Fruit fly (Drosophila melanogaster): Measurements from ENCODE around the gene CG7079.

CG7079 gene

dm6 chr3R:21071943-21072500 lies 23.4 kb upstream of the CG7079 start:
- no peak for TF ChIP-seq eg (GFP tag; IDR thresholded peaks at IDR 0.05)
- no peak for TF ChIP-seq Hr38 (GFP tag; optimal IDR thresholded peaks at IDR 0.05)
- TF ChIP-seq CG1621 (tag; optimal IDR thresholded peaks at IDR 0.05), result no peak
- no peak for TF ChIP-seq CG6276 (GFP tag; optimal IDR thresholded peaks at IDR 0.05)
- TF ChIP-seq CG9139 (GFP tag; optimal IDR thresholded peaks at IDR 0.05), result no peak
- no peak for TF ChIP-seq fd85E (GFP tag; optimal IDR thresholded peaks at IDR 0.05)
- no peak for TF ChIP-seq CG31627 (GFP tag; optimal IDR thresholded peaks at IDR 0.05)
- TF ChIP-seq CG3919 (GFP tag; optimal IDR thresholded peaks at IDR 0.05), result no peak
- no peak for TF ChIP-seq Sox14 (GFP tag; optimal IDR thresholded peaks at IDR 0.05)
- TF ChIP-seq CG16779 (tag; optimal IDR thresholded peaks at IDR 0.05), result no peak
- no peak for TF ChIP-seq fkh (GFP tag; optimal IDR thresholded peaks at IDR 0.05)
- TF ChIP-seq Blimp-1 (GFP tag; optimal IDR thresholded peaks at IDR 0.05), result no peak
- no peak for TF ChIP-seq Ets96B (tag; optimal IDR thresholded peaks at IDR 0.05)
- no peak for TF ChIP-seq fd59A (GFP tag; optimal IDR thresholded peaks at IDR 0.05)
- TF ChIP-seq CG15336 (GFP tag; IDR thresholded peaks at IDR 0.05), result no peak
- TF ChIP-seq OdsH (GFP tag; optimal IDR thresholded peaks at IDR 0.05), result no peak
- no peak for TF ChIP-seq CG10669 (GFP tag; optimal IDR thresholded peaks at IDR 0.05)
- no peak for TF ChIP-seq Ets21C (GFP tag; optimal IDR thresholded peaks at IDR 0.05)
- no peak for TF ChIP-seq dac (GFP tag; optimal IDR thresholded peaks at IDR 0.05)
- TF ChIP-seq ss (GFP tag; optimal IDR thresholded peaks at IDR 0.05), result no peak

- TF ChIP-seq acj6 (GFP tag; optimal IDR thresholded peaks at IDR 0.05), result no peak
Measured at dm6 chr3R:21071312-21071711, 22.7 kb upstream of the CG7079 start.

dm6 chr3R:21069742-21070141 lies 21.1 kb upstream of the CG7079 start:
- TF ChIP-seq pdm3 (GFP tag; optimal IDR thresholded peaks at IDR 0.05) (no peak), net (GFP tag; optimal IDR thresholded peaks at IDR 0.05) (no peak), CG1621 (tag; optimal IDR thresholded peaks at IDR 0.05) (no peak), Hr38 (GFP tag; optimal IDR thresholded peaks at IDR 0.05) (no peak), CG11762 (GFP tag; optimal IDR thresholded peaks at IDR 0.05; ENCODE audit: insufficient read depth) (no peak), Hr4 (GFP tag; optimal IDR thresholded peaks at IDR 0.05) (no peak), Gug (GFP tag; IDR thresholded peaks at IDR 0.05) (no peak), Eip78C (GFP tag) (no peak), CG10669 (GFP tag; optimal IDR thresholded peaks at IDR 0.05) (no peak), Hr39 (GFP tag; optimal IDR thresholded peaks at IDR 0.05) (no peak), Sox14 (GFP tag; optimal IDR thresholded peaks at IDR 0.05) (no peak), CG34406 (GFP tag; optimal IDR thresholded peaks at IDR 0.05) (no peak), CG4318 (GFP tag; optimal IDR thresholded peaks at IDR 0.05) (no peak)

DNA sequence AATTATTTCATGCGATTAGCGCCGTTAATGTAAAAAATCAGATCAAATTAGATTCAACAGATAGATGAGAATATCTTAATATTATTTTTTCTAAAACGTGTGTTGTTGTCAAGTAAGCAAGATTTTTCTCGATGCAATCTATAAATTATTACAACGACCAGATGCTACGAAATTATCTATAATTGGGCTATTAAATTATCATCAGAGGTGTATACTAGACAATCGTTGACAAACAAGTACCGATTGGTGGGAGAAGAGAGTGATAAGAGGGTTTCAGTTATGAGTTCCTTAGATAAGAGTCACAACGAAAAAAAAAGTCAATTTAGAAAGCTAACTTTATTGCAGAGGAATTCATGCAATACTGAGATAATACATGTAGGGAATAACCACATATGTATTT lies 18.9 kb upstream of the CG7079 start:
- TF ChIP-seq CG6163 (GFP tag; IDR thresholded peaks at IDR 0.05) (no peak), spab (GFP tag; optimal IDR thresholded peaks at IDR 0.05) (no peak), fd85E (GFP tag; optimal IDR thresholded peaks at IDR 0.05) (no peak), vri (GFP tag; optimal IDR thresholded peaks at IDR 0.05) (peak; percentile 65)

DNA sequence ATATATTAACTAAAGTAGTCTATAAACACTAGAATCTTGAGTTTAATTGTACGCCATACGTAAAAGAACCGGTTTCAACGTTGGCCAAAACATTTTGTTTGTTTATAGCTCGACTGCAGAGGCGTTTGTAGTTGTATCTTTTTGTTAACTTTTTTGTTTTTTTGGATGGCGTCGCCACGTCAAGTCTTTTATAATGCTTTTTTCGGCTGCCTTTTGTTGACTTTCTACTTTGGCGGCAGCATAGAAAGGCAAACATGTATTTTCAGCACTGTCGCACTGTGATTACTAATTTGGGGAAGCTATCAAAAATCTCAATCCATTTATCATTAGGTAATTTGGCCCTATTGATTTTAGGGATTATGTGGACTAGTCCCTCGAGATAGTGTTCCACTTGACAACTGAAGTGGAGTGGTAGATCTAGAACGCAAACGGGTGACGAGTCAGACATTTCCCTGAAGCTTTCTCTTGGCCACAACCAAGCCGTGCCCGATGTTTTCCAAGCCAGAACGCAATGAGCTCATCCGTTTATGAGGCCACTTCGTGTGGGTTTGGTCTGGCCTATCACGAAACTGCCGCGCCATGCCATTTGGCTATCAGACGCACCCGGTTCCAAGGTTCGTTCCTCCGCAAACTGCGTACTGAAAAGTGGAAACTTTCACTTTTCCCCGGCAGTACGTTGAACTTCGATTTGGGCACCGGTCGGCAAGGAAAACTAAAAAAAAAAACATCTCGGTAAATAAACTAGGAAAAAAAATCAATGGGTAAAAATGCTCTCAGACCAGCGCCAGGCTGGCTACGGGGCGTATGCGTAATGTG lies 18.0 kb upstream of the CG7079 start:
- no peak for TF ChIP-seq CG6854 (GFP tag; optimal IDR thresholded peaks at IDR 0.05)
- TF ChIP-seq vri (GFP tag; optimal IDR thresholded peaks at IDR 0.05), result no peak
- TF ChIP-seq Eip78C (GFP tag), result peak; percentile 46
- peak; percentile 71 for TF ChIP-seq fkh (GFP tag; optimal IDR thresholded peaks at IDR 0.05)
- no peak for TF ChIP-seq CG10631 (GFP tag; optimal IDR thresholded peaks at IDR 0.05)
- no peak for TF ChIP-seq CG6163 (GFP tag; IDR thresholded peaks at IDR 0.05)
- TF ChIP-seq CG9139 (GFP tag; optimal IDR thresholded peaks at IDR 0.05), result no peak
- no peak for TF ChIP-seq CG31627 (GFP tag; optimal IDR thresholded peaks at IDR 0.05)
- no peak for TF ChIP-seq CG6792 (GFP tag; optimal IDR thresholded peaks at IDR 0.05)
- TF ChIP-seq lz (GFP tag; optimal IDR thresholded peaks at IDR 0.05), result no peak
- no peak for TF ChIP-seq CG6276 (GFP tag; optimal IDR thresholded peaks at IDR 0.05)
- TF ChIP-seq CG34406 (GFP tag; optimal IDR thresholded peaks at IDR 0.05), result no peak
- no peak for TF ChIP-seq Sox15 (GFP tag; optimal IDR thresholded peaks at IDR 0.05)
- TF ChIP-seq dac (GFP tag; optimal IDR thresholded peaks at IDR 0.05), result no peak
- no peak for TF ChIP-seq pdm3 (GFP tag; optimal IDR thresholded peaks at IDR 0.05)
- TF ChIP-seq eg (GFP tag; IDR thresholded peaks at IDR 0.05), result peak; percentile 16; the same call in 1 of the 3 replicates
- no peak for TF ChIP-seq CG16779 (tag; optimal IDR thresholded peaks at IDR 0.05)
- no peak for TF ChIP-seq OdsH (GFP tag; optimal IDR thresholded peaks at IDR 0.05)
- TF ChIP-seq Blimp-1 (GFP tag; optimal IDR thresholded peaks at IDR 0.05), result peak; percentile 12
- TF ChIP-seq Hr4 (GFP tag; optimal IDR thresholded peaks at IDR 0.05), result no peak
- TF ChIP-seq CG15336 (GFP tag; IDR thresholded peaks at IDR 0.05), result 0 out of 2 replicates have a peak, but pooled peaks have one; percentile 32
- TF ChIP-seq CG3032 (tag; optimal IDR thresholded peaks at IDR 0.05), result no peak
- no peak for TF ChIP-seq Hr38 (GFP tag; optimal IDR thresholded peaks at IDR 0.05)
- no peak for TF ChIP-seq dsx (GFP tag; optimal IDR thresholded peaks at IDR 0.05; ENCODE audit: poor library complexity, severe bottlenecking)
